Fruit fly (Drosophila melanogaster) whole organism, prepupa: ENCODE results near the gene Art8.

Experiments
- Blimp-1 ChIP-seq: fragments of 200-800 bp; sonication (Bioruptor generic); optimal IDR thresholded peaks from 3 replicates; lab custom pipeline; 2017; ENCODE audit warnings: missing biosample characterization, missing genetic modification characterization, mild to moderate bottlenecking, moderate library complexity, missing genetic modification reagents
- CG10631 ChIP-seq: fragments of 200-800 bp; sonication (Bioruptor generic); optimal IDR thresholded peaks from 2 replicates; lab custom pipeline; 2016; ENCODE audit warnings: missing biosample characterization, missing genetic modification characterization
- CG10669 ChIP-seq: fragments of 200-800 bp; sonication (Bioruptor generic); optimal IDR thresholded peaks from 3 replicates; lab custom pipeline; 2018; ENCODE audit warnings: missing biosample characterization, mild to moderate bottlenecking, missing genetic modification characterization, moderate library complexity
- CG11294 ChIP-seq: fragments of 200-800 bp; sonication (Bioruptor generic); IDR thresholded peaks from 2 replicates; pipeline ENCODE4 v1.3.6; 2022; ENCODE audit warnings: missing biosample characterization, missing genetic modification characterization
- CG11902 ChIP-seq: fragments of 200-800 bp; sonication (Bioruptor generic); optimal IDR thresholded peaks from 3 replicates; lab custom pipeline; 2016; ENCODE audit warnings: missing biosample characterization, missing genetic modification characterization
- CG15336 ChIP-seq: fragments of 200-800 bp; sonication (Bioruptor generic); IDR thresholded peaks from 2 replicates; pipeline ENCODE4 v1.3.6; 2022; ENCODE audit warnings: missing biosample characterization, missing genetic modification characterization
- CG1621 ChIP-seq: fragments of 200-800 bp; sonication (Bioruptor generic); optimal IDR thresholded peaks from 3 replicates; lab custom pipeline; 2018; ENCODE audit warnings: missing biosample characterization, mild to moderate bottlenecking, missing genetic modification characterization
- CG3032 ChIP-seq: fragments of 200-800 bp; optimal IDR thresholded peaks from 2 replicates; lab custom pipeline; 2019; ENCODE audit warnings: missing biosample characterization, mild to moderate bottlenecking, missing genetic modification characterization, moderate library complexity
- CG31627 ChIP-seq: fragments of 200-800 bp; sonication (Bioruptor generic); optimal IDR thresholded peaks from 3 replicates; lab custom pipeline; 2016; ENCODE audit warnings: missing biosample characterization, missing genetic modification characterization
- CG34406 ChIP-seq: fragments of 200-800 bp; sonication (Bioruptor generic); optimal IDR thresholded peaks from 3 replicates; lab custom pipeline; 2016; ENCODE audit warnings: missing biosample characterization, missing genetic modification characterization
- CG3919 ChIP-seq: fragments of 200-800 bp; sonication (Bioruptor generic); optimal IDR thresholded peaks from 3 replicates; lab custom pipeline; 2016; ENCODE audit warnings: missing biosample characterization, missing genetic modification characterization
- CG6163 ChIP-seq: fragments of 200-800 bp; sonication (Bioruptor generic); IDR thresholded peaks from 3 replicates; pipeline ENCODE4 v1.3.6; 2022; ENCODE audit warnings: missing biosample characterization, missing genetic modification characterization
- CG6276 ChIP-seq: fragments of 200-800 bp; sonication (Bioruptor generic); optimal IDR thresholded peaks from 2 replicates; lab custom pipeline; 2017; ENCODE audit warnings: missing biosample characterization, mild to moderate bottlenecking, missing genetic modification characterization
- CG6792 ChIP-seq: fragments of 200-800 bp; sonication (Bioruptor generic); optimal IDR thresholded peaks from 3 replicates; lab custom pipeline; 2016; ENCODE audit warnings: missing biosample characterization, missing genetic modification characterization
- CG6808 ChIP-seq: fragments of 200-800 bp; sonication (Bioruptor generic); optimal IDR thresholded peaks from 3 replicates; lab custom pipeline; 2017; ENCODE audit warnings: missing biosample characterization, missing genetic modification characterization, mild to moderate bottlenecking, moderate library complexity, missing genetic modification reagents
- CG6854 ChIP-seq: fragments of 200-800 bp; sonication (Bioruptor generic); optimal IDR thresholded peaks from 2 replicates; lab custom pipeline; 2017; ENCODE audit warnings: missing biosample characterization, mild to moderate bottlenecking, missing genetic modification characterization
- CG8119 ChIP-seq: fragments of 200-800 bp; sonication (Bioruptor generic); IDR thresholded peaks from 3 replicates; pipeline ENCODE4 v1.3.6; 2022; ENCODE audit warnings: missing biosample characterization, missing genetic modification characterization
- CG8319 ChIP-seq: fragments of 200-800 bp; sonication (Bioruptor generic); optimal IDR thresholded peaks from 3 replicates; lab custom pipeline; 2016; ENCODE audit warnings: missing biosample characterization, missing genetic modification characterization
- CG8632 ChIP-seq: fragments of 200-800 bp; sonication (Bioruptor generic); optimal IDR thresholded peaks from 3 replicates; lab custom pipeline; 2016; ENCODE audit warnings: missing biosample characterization, missing genetic modification characterization
- Eip75B ChIP-seq: fragments of 200-800 bp; sonication (Bioruptor generic); optimal IDR thresholded peaks from 3 replicates; lab custom pipeline; 2016; ENCODE audit warnings: missing biosample characterization, missing genetic modification characterization
- Eip78C ChIP-seq: fragments of 200-800 bp; sonication (Bioruptor generic); peaks from one replicate; lab custom pipeline; 2016; ENCODE audit warnings: missing biosample characterization, missing genetic modification characterization
- Ets21C ChIP-seq: fragments of 200-800 bp; sonication (Bioruptor generic); optimal IDR thresholded peaks from 3 replicates; lab custom pipeline; 2016; ENCODE audit warnings: missing biosample characterization, missing genetic modification characterization
- Ets96B ChIP-seq: fragments of 200-800 bp; optimal IDR thresholded peaks from 2 replicates; lab custom pipeline; 2019; ENCODE audit warnings: missing biosample characterization, mild to moderate bottlenecking, missing genetic modification characterization, moderate library complexity
- Gug ChIP-seq: fragments of 200-800 bp; sonication (Bioruptor generic); IDR thresholded peaks from 2 replicates; pipeline ENCODE4 v1.3.6; 2022; ENCODE audit warnings: missing biosample characterization, missing genetic modification characterization
- Hr38 ChIP-seq: sonication (Bioruptor generic); optimal IDR thresholded peaks from 2 replicates; lab custom pipeline; 2016; ENCODE audit warnings: missing biosample characterization, missing genetic modification characterization
- Hr39 ChIP-seq: fragments of 200-800 bp; sonication (Bioruptor generic); optimal IDR thresholded peaks from 2 replicates; lab custom pipeline; 2016; ENCODE audit warnings: missing biosample characterization, missing genetic modification characterization
- Hr4 ChIP-seq: fragments of 200-800 bp; sonication (Bioruptor generic); optimal IDR thresholded peaks from 3 replicates; lab custom pipeline; 2016; ENCODE audit warnings: missing biosample characterization, missing genetic modification characterization
- Lpt ChIP-seq: fragments of 200-800 bp; sonication (Bioruptor generic); optimal IDR thresholded peaks from 3 replicates; lab custom pipeline; 2016; ENCODE audit warnings: missing biosample characterization, missing genetic modification characterization
- Met ChIP-seq: fragments of 200-800 bp; sonication (Bioruptor generic); optimal IDR thresholded peaks from 3 replicates; lab custom pipeline; 2016; ENCODE audit warnings: missing biosample characterization, missing genetic modification characterization
- Smox ChIP-seq: fragments of 200-800 bp; sonication (Bioruptor generic); optimal IDR thresholded peaks from 3 replicates; lab custom pipeline; 2016; ENCODE audit warnings: missing biosample characterization, missing genetic modification characterization
- Sox102F ChIP-seq: fragments of 200-800 bp; sonication (Bioruptor generic); optimal IDR thresholded peaks from 2 replicates; lab custom pipeline; 2016; ENCODE audit warnings: missing biosample characterization, mild to moderate bottlenecking, missing genetic modification characterization
- Sox14 ChIP-seq: fragments of 200-800 bp; sonication (Bioruptor generic); optimal IDR thresholded peaks from 3 replicates; lab custom pipeline; 2016; ENCODE audit warnings: missing biosample characterization, missing genetic modification characterization
- Sox15 ChIP-seq: fragments of 200-800 bp; sonication (Bioruptor generic); optimal IDR thresholded peaks from 3 replicates; lab custom pipeline; 2016; ENCODE audit warnings: missing biosample characterization, missing genetic modification characterization
- acj6 ChIP-seq: fragments of 200-800 bp; sonication (Bioruptor generic); optimal IDR thresholded peaks from 3 replicates; lab custom pipeline; 2016; ENCODE audit warnings: missing biosample characterization, missing genetic modification characterization
- dac ChIP-seq: fragments of 200-800 bp; sonication (Bioruptor generic); optimal IDR thresholded peaks from 2 replicates; lab custom pipeline; 2017; ENCODE audit warnings: missing biosample characterization, mild to moderate bottlenecking, missing genetic modification characterization
- dsx ChIP-seq: fragments of 200-800 bp; optimal IDR thresholded peaks from 3 replicates; lab custom pipeline; 2019; ENCODE audit warnings: missing biosample characterization, mild to moderate bottlenecking, missing genetic modification characterization, moderate library complexity; ENCODE audit not compliant: poor library complexity, severe bottlenecking
- eg ChIP-seq: fragments of 200-800 bp; sonication (Bioruptor generic); IDR thresholded peaks from 3 replicates; pipeline ENCODE4 v1.3.6; 2022; ENCODE audit warnings: missing biosample characterization, missing genetic modification characterization
- esn ChIP-seq: fragments of 200-800 bp; sonication (Bioruptor generic); optimal IDR thresholded peaks from 2 replicates; lab custom pipeline; 2016; ENCODE audit warnings: missing biosample characterization, mild to moderate bottlenecking, missing genetic modification characterization, moderate library complexity
- fd59A ChIP-seq: fragments of 200-800 bp; sonication (Bioruptor generic); optimal IDR thresholded peaks from 2 replicates; lab custom pipeline; 2017; ENCODE audit warnings: missing biosample characterization, mild to moderate bottlenecking, missing genetic modification characterization, missing genetic modification reagents
- fd85E ChIP-seq: fragments of 200-800 bp; sonication (Bioruptor generic); optimal IDR thresholded peaks from 3 replicates; lab custom pipeline; 2016; ENCODE audit warnings: missing biosample characterization, missing genetic modification characterization
- fkh ChIP-seq: fragments of 200-800 bp; sonication (Bioruptor generic); optimal IDR thresholded peaks from 3 replicates; lab custom pipeline; 2017; ENCODE audit warnings: missing biosample characterization, mild to moderate bottlenecking, missing genetic modification characterization, moderate library complexity
- pdm3 ChIP-seq: fragments of 200-800 bp; sonication (Bioruptor generic); optimal IDR thresholded peaks from 3 replicates; lab custom pipeline; 2016; ENCODE audit warnings: missing biosample characterization, missing genetic modification characterization
- salr ChIP-seq, 2 experiments: fragments of 200-800 bp; sonication (Bioruptor generic); optimal IDR thresholded peaks; 3 replicates each; lab custom pipeline; 2016 to 2018; ENCODE audit warnings: missing biosample characterization in 2 of 2, missing genetic modification characterization in 2 of 2, mild to moderate bottlenecking in 1 of 2
- ss ChIP-seq, 2 experiments: fragments of 200-800 bp; sonication (Bioruptor generic); optimal IDR thresholded peaks; 2 replicates in 1 of 2; 3 replicates in 1 of 2; lab custom pipeline; 2017 to 2018; ENCODE audit warnings: mild to moderate bottlenecking in 2 of 2, missing biosample characterization in 2 of 2, missing genetic modification characterization in 2 of 2, moderate library complexity in 1 of 2
- svp ChIP-seq: fragments of 200-800 bp; sonication (Bioruptor generic); peaks from one replicate; lab custom pipeline; 2016; ENCODE audit warnings: missing biosample characterization, missing genetic modification characterization
- topi ChIP-seq: fragments of 200-800 bp; sonication (Bioruptor generic); optimal IDR thresholded peaks from 3 replicates; lab custom pipeline; 2016; ENCODE audit warnings: missing biosample characterization, missing genetic modification characterization
- vri ChIP-seq: fragments of 200-800 bp; sonication (Bioruptor generic); optimal IDR thresholded peaks from 3 replicates; lab custom pipeline; 2016; ENCODE audit warnings: missing biosample characterization, mild to moderate bottlenecking, missing genetic modification characterization

Art8 gene

DNA sequence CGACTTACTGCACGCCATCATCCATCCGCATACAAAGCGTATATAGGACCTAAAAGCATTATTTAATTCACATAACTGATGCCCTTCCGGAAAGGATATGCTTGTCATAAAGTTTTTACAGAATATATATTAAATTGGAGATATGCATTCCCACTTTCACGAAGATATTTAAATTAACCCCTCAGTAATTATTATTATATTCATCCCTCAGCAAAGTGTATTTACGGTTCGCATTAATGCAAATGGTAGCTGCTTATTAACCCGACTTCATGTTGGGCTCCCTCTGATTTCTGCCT, 41.6 kb upstream of the Art8 start (continued):
- peak; percentile 85 for TF ChIP-seq CG3032 (tag; lab: Kevin White, UChicago)
- TF ChIP-seq Hr4 (GFP tag; lab: Kevin White, UChicago): no peak
- TF ChIP-seq CG34406: peak; percentile 79
- TF ChIP-seq Sox15 (GFP tag; lab: Kevin White, UChicago): peak; percentile 31
- TF ChIP-seq Blimp-1 (GFP tag; lab: Kevin White, UChicago): peak; percentile 41
- TF ChIP-seq Sox14 (GFP tag; lab: Kevin White, UChicago): no peak
- TF ChIP-seq CG8119 (GFP tag; lab: Robert Waterston, UW): peak; percentile 49; the same call in 1 of the 3 replicates
- TF ChIP-seq acj6 (GFP tag; lab: Kevin White, UChicago): peak; percentile 52
- TF ChIP-seq vri: no peak
- peak; percentile 46 for TF ChIP-seq CG11902 (GFP tag; lab: Kevin White, UChicago)
- TF ChIP-seq Hr39: no peak
- TF ChIP-seq topi: peak; percentile 26
- peak; percentile 1 to 75 for TF ChIP-seq ss (GFP tag; optimal IDR thresholded peaks at IDR 0.05; lab: Kevin White, UChicago)
- TF ChIP-seq CG8632 (GFP tag; lab: Kevin White, UChicago): peak; percentile 80
- TF ChIP-seq CG3919 (GFP tag; lab: Kevin White, UChicago): peak; percentile 31
- peak; percentile 19 for TF ChIP-seq CG6792 (GFP tag; lab: Kevin White, UChicago)
- no peak for TF ChIP-seq CG31627 (GFP tag; lab: Kevin White, UChicago)

- TF ChIP-seq fd59A (GFP tag; lab: Kevin White, UChicago): peak; percentile 24
- TF ChIP-seq Ets96B (tag; lab: Kevin White, UChicago): peak; percentile 54
- TF ChIP-seq Sox102F (GFP tag; lab: Kevin White, UChicago): peak; percentile 31
- peak in 1 of 2 experiments; percentile 96 for TF ChIP-seq ss (GFP tag; optimal IDR thresholded peaks at IDR 0.05; lab: Kevin White, UChicago)
- TF ChIP-seq Hr39: peak; percentile 32
- no peak for TF ChIP-seq CG8119 (GFP tag; lab: Robert Waterston, UW)
- TF ChIP-seq Sox15 (GFP tag; lab: Kevin White, UChicago): peak; percentile 12
- peak; percentile 40 for TF ChIP-seq CG1621 (tag; lab: Kevin White, UChicago)
- peak; percentile 33 for TF ChIP-seq CG8319 (GFP tag; lab: Kevin White, UChicago)
- TF ChIP-seq CG6276: no peak
- TF ChIP-seq CG3919 (GFP tag; lab: Kevin White, UChicago): peak; percentile 37
- TF ChIP-seq Eip75B: peak; percentile 45
- no peak for TF ChIP-seq Gug (GFP tag; lab: Robert Waterston, UW)
- no peak for TF ChIP-seq Ets21C
- TF ChIP-seq topi: no peak
- TF ChIP-seq dac (GFP tag; lab: Kevin White, UChicago): no peak
- TF ChIP-seq Lpt (GFP tag; lab: Kevin White, UChicago): no peak
- TF ChIP-seq Hr38 (GFP tag; lab: Kevin White, UChicago): no peak
- no peak for TF ChIP-seq CG6854 (GFP tag; lab: Kevin White, UChicago)
- peak; percentile 30 for TF ChIP-seq pdm3
- peak; percentile 54 for TF ChIP-seq CG3032 (tag; lab: Kevin White, UChicago)
- TF ChIP-seq CG11294 (GFP tag; lab: Robert Waterston, UW): no peak
- peak; percentile 23 for TF ChIP-seq CG31627 (GFP tag; lab: Kevin White, UChicago)
- peak; percentile 17 for TF ChIP-seq CG10631
- TF ChIP-seq CG10669: peak; percentile 37
- no peak for TF ChIP-seq fkh (GFP tag; lab: Kevin White, UChicago)
- TF ChIP-seq CG6163 (GFP tag; lab: Robert Waterston, UW): peak; percentile 16; the same call in 1 of the 3 replicates
- TF ChIP-seq CG15336 (GFP tag; lab: Robert Waterston, UW): no peak
- peak; percentile 23 for TF ChIP-seq CG6792 (GFP tag; lab: Kevin White, UChicago)
- TF ChIP-seq CG6808: peak; percentile 34
- peak; percentile 31 for TF ChIP-seq esn
- TF ChIP-seq Eip78C (GFP tag; lab: Kevin White, UChicago): peak; percentile 91
- TF ChIP-seq dsx (GFP tag; lab: Kevin White, UChicago): peak; percentile 26
- peak; percentile 58 for TF ChIP-seq svp (GFP tag; lab: Kevin White, UChicago)
- TF ChIP-seq salr (GFP tag; optimal IDR thresholded peaks at IDR 0.05; lab: Kevin White, UChicago): no peak
- 0 out of 3 replicates have a peak, but pooled peaks have one; percentile 25 for TF ChIP-seq eg
- peak; percentile 22 for TF ChIP-seq Smox
- TF ChIP-seq fd85E (GFP tag; lab: Kevin White, UChicago): no peak
- peak; percentile 54 for TF ChIP-seq Met
- TF ChIP-seq Hr4 (GFP tag; lab: Kevin White, UChicago): no peak
- peak; percentile 44 for TF ChIP-seq CG8632 (GFP tag; lab: Kevin White, UChicago)
These were observed 41.0 kb upstream of the Art8 start for dm6 chr2L:11051644-11052492.
